Worm (Caenorhabditis elegans): ENCODE results near the gene nspg-1.

nspg-1 gene

DNA sequence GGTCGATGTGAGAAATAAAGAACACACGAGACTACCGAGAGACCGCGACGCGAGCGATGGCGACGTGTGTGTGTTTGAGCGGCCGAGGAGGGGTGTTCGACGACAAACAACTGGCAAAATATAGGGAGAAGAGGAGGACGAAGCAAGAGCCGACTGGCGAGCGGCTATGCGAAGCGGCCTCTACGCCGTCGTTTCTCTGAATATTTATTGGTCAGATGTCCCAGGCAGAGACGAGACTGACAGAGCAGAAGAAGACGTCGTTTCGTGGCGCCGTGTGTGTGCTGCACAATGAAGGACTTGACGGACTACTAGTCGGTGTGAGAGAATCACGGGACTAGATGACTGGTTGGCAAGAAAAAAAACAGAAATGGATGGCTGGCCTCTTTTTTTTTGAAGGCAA, 48.7 kb downstream of the nspg-1 start:
- TF ChIP-seq unc-62 (GFP tag; optimal IDR thresholded peaks at IDR 0.05): no peak

DNA sequence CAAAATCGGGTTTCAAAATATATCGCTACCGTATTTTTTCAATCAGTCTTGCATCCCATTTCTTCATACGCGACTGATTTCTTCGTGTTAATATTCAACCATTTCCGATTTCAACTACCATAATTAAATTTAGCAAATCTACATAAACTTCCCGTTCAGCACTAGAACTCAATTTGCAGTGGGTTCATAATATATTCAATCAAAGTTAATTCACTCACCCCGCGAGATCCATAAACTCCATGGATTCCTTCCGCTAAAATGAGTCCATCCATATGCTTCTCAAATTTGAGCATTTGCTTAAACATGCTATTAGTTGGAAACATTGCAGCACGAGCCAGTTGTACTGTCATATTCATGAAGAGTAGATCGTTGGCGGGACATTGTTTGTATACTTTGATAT, 49.4 kb downstream of the nspg-1 start:
- no peak for TF ChIP-seq unc-62 (GFP tag; optimal IDR thresholded peaks at IDR 0.05)

DNA sequence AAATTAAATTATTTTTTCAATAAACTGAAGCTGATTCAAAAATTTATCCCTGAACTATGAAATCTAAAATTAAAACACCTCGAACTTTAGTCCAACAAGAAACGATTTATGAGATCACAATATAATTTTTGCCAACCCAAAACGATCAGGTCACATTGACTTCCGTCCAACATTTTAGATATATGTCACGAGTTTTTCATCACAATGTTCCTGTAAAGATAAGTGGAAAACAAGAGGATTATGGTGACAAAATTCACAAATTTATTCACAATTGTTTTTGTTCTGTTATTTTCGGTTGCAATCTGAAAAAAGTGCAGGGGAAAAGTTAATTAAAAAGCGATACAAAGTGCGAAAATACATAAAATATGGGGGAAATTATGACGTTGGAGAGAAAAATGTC, 51.2 kb downstream of the nspg-1 start:
- TF ChIP-seq unc-62 (GFP tag; optimal IDR thresholded peaks at IDR 0.05): no peak

DNA sequence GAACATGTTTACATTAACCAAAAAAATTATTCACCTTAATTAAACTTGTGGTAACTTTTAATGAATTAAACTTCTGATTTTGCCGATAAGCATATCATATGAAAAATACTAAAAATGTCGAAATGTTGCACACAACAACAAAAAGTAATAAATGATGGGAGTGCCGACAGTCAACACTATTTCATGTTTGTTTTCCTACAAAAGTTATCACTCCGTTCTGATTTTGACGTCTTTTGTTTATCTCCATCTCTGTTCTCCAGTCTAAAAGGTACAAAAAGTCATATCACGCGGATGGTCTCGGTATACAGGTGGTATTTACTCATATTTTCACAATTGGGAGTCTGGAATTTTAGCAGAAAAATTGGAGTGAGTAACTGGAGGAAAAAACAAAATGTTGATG, 52.5 kb downstream of the nspg-1 start:
- TF ChIP-seq unc-62 (GFP tag; optimal IDR thresholded peaks at IDR 0.05): no peak

DNA sequence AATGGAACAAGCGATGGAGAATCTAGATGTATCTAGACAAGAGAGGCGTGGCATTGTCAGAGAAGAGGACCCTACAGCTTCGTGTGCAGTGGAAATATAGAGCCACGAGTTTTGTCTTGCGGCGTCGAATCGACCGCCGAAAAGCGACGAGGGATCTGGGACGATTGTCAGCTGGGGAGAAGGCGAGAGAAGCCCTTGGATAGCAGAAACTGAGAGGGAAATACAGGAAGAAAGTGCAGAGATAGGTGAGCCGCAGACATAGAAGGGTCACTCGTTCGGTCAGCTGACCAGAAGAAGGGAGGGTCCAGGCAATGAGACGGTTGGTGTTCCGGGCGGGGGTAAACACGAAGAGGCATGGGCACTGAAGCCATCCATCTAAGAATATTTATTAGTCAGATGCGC, 53.4 kb downstream of the nspg-1 start:
- no peak for TF ChIP-seq unc-62 (GFP tag; optimal IDR thresholded peaks at IDR 0.05)

DNA sequence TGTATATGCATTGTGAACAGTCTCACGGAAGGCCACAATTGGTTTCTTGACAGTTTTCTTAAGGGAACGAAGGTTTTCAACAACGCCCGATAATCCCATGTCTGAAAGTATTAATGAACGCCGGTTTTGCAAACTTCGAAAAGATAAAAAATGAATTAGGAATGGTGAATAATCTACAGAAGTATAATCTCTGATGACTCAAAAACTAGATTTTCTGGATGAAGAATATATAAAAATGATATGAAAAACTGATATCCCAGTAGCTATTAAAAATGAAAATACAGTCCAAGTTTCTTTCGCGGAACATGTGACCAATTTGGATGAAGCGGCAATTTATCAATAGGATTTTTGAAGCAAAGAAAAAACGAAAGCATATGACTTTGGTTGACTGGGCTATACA, 53.9 kb downstream of the nspg-1 start, which contains the start of gene ZC443.3:
Gene ZC443.3 (minus strand): TSS at position 101 of the 400 bp plus-strand sequence.
- no peak for TF ChIP-seq unc-62 (GFP tag; optimal IDR thresholded peaks at IDR 0.05)
